Fruit fly (Drosophila melanogaster): Measurements from ENCODE around the gene Ppt1.

dm6 chrX:8663795-8664194, 26.2 kb downstream of the Ppt1 start:
- TF ChIP-seq CG1620 (GFP tag; optimal IDR thresholded peaks at IDR 0.05) (no peak), bab1 (GFP tag; optimal IDR thresholded peaks at IDR 0.05) (no peak), CG7045 (GFP tag; optimal IDR thresholded peaks at IDR 0.05) (no peak)
